Worm (Caenorhabditis elegans) whole organism, L4 larva: Measurements from ENCODE around the gene C47A4.1.
A peak's percentile ranks its signal among the peaks of the same experiment; 100 is the strongest.

Source experiments
- F10B5.3 ChIP-seq: sonication (generic microtip); optimal IDR thresholded peaks from 2 replicates; lab custom pipeline; 2016; ENCODE audit warnings: mild to moderate bottlenecking, missing genetic modification characterization, missing compliant biosample characterization
- F26F4.8 ChIP-seq: fragments of 200-800 bp; sonication (Bioruptor generic); conservative IDR thresholded peaks from 2 replicates; pipeline ENCODE4 v1.3.6; 2022; ENCODE audit warnings: missing genetic modification characterization, missing compliant biosample characterization
- F37D6.2 ChIP-seq: sonication (generic microtip); optimal IDR thresholded peaks from 2 replicates; lab custom pipeline; 2016; ENCODE audit warnings: mild to moderate bottlenecking, missing genetic modification characterization, missing compliant biosample characterization
- F44E2.7 ChIP-seq: fragments of 200-800 bp; sonication (Bioruptor generic); IDR thresholded peaks from 2 replicates; pipeline ENCODE4 v2.1.2; 2022; ENCODE audit warnings: missing genetic modification characterization, missing compliant biosample characterization
- F49E8.2 ChIP-seq: sonication (generic microtip); optimal IDR thresholded peaks from 2 replicates; lab custom pipeline; 2016; ENCODE audit warnings: missing compliant biosample characterization, mild to moderate bottlenecking, missing genetic modification characterization, borderline replicate concordance
- T20F7.1 ChIP-seq: fragments of 200-800 bp; sonication (Bioruptor generic); optimal IDR thresholded peaks from 2 replicates; lab custom pipeline; 2018; ENCODE audit warnings: mild to moderate bottlenecking, missing genetic modification characterization, missing compliant biosample characterization
- T26A8.4 ChIP-seq: fragments of 200-800 bp; sonication (Bioruptor generic); IDR thresholded peaks from 2 replicates; pipeline ENCODE4 v1.3.6; 2022; ENCODE audit warnings: missing genetic modification characterization, missing compliant biosample characterization
- Y5F2A.4 ChIP-seq: fragments of 200-800 bp; sonication (Bioruptor generic); optimal IDR thresholded peaks from 2 replicates; lab custom pipeline; 2018; ENCODE audit warnings: mild to moderate bottlenecking, missing genetic modification characterization, missing compliant biosample characterization
- Y75B8A.6 ChIP-seq: fragments of 200-800 bp; sonication (Bioruptor generic); IDR thresholded peaks from 2 replicates; pipeline ENCODE4 v1.3.6; 2022; ENCODE audit warnings: missing genetic modification reagents, missing genetic modification characterization, missing compliant biosample characterization
- aha-1 ChIP-seq: fragments of 150-350 bp; peaks from one replicate; lab custom pipeline; 2014; ENCODE audit warnings: missing biosample characterization, missing genetic modification characterization
- ceh-32 ChIP-seq: sonication (generic microtip); optimal IDR thresholded peaks from 2 replicates; lab custom pipeline; 2016; ENCODE audit warnings: mild to moderate bottlenecking, missing genetic modification characterization, missing compliant biosample characterization; ENCODE audit not compliant: poor library complexity
- ceh-44 ChIP-seq: fragments of 200-800 bp; sonication (Bioruptor generic); IDR thresholded peaks from 2 replicates; pipeline ENCODE4 v1.3.6; 2022; ENCODE audit warnings: missing genetic modification reagents, missing genetic modification characterization, missing compliant biosample characterization
- ces-1 ChIP-seq: fragments of 150-350 bp; sonication (generic microtip); optimal IDR thresholded peaks from 4 replicates; lab custom pipeline; 2014; ENCODE audit warnings: missing biosample characterization, missing genetic modification reagents, missing genetic modification characterization
- daf-8 ChIP-seq: fragments of 200-800 bp; sonication (Bioruptor generic); IDR thresholded peaks from 2 replicates; pipeline ENCODE4 v1.3.6; 2022; ENCODE audit warnings: missing genetic modification characterization, missing compliant biosample characterization
- dmd-8 ChIP-seq: fragments of 200-800 bp; sonication (Bioruptor generic); IDR thresholded peaks from 2 replicates; pipeline ENCODE4 v1.3.6; 2022; ENCODE audit warnings: missing genetic modification characterization, missing compliant biosample characterization
- duxl-1 ChIP-seq: sonication (generic microtip); optimal IDR thresholded peaks from 2 replicates; lab custom pipeline; 2016; ENCODE audit warnings: mild to moderate bottlenecking, missing genetic modification characterization, moderate library complexity, missing compliant biosample characterization; ENCODE audit not compliant: poor library complexity
- gei-8 ChIP-seq: fragments of 200-800 bp; sonication (Bioruptor generic); optimal IDR thresholded peaks from 2 replicates; lab custom pipeline; 2018; ENCODE audit warnings: mild to moderate bottlenecking, missing genetic modification characterization, missing compliant biosample characterization
- hif-1 ChIP-seq, 2 experiments: sonication (generic microtip); optimal IDR thresholded peaks; 2 replicates each; lab custom pipeline; 2016 to 2017; ENCODE audit warnings: missing compliant biosample characterization in 2 of 2, missing genetic modification characterization in 2 of 2, missing genetic modification reagents in 2 of 2, missing genotype in 2 of 2, mild to moderate bottlenecking in 1 of 2
- hlh-30 ChIP-seq: sonication (generic microtip); optimal IDR thresholded peaks from 2 replicates; lab custom pipeline; 2017; ENCODE audit warnings: antibody characterized with exemption, mild to moderate bottlenecking, missing genetic modification characterization, missing compliant biosample characterization; ENCODE audit not compliant: insufficient read depth
- hmg-1.1 ChIP-seq: fragments of 200-800 bp; sonication (Bioruptor generic); IDR thresholded peaks from 2 replicates; pipeline ENCODE4 v1.3.6; 2022; ENCODE audit warnings: missing genetic modification reagents, missing genetic modification characterization, missing compliant biosample characterization
- lim-7 ChIP-seq: fragments of 200-800 bp; sonication (Bioruptor generic); IDR thresholded peaks from 2 replicates; pipeline ENCODE4 v1.3.6; 2022; ENCODE audit warnings: missing genetic modification characterization, missing compliant biosample characterization
- lin-29 ChIP-seq: fragments of 200-800 bp; sonication (Bioruptor generic); IDR thresholded peaks from 2 replicates; pipeline ENCODE4 v1.3.6; 2022; ENCODE audit warnings: missing genetic modification reagents, missing genetic modification characterization, missing compliant biosample characterization
- lin-39 ChIP-seq: fragments of 150-350 bp; optimal IDR thresholded peaks from 2 replicates; lab custom pipeline; 2014; ENCODE audit warnings: missing biosample characterization, missing genetic modification reagents, missing genetic modification characterization
- lir-3 ChIP-seq: sonication (generic microtip); optimal IDR thresholded peaks from 2 replicates; lab custom pipeline; 2016; ENCODE audit warnings: mild to moderate bottlenecking, missing genetic modification characterization, missing compliant biosample characterization
- lsy-2 ChIP-seq, 2 experiments: fragments of 150-350 bp in 1 of 2; sonication (generic microtip) in 1 of 2; optimal IDR thresholded peaks; 2 replicates each; lab custom pipeline; 2014 to 2017; ENCODE audit warnings: missing biosample characterization in 2 of 2, missing genetic modification characterization in 2 of 2
- mdl-1 ChIP-seq, 2 experiments: fragments of 150-350 bp in 1 of 2; sonication (generic microtip) in 1 of 2; optimal IDR thresholded peaks; 2 replicates each; lab custom pipeline; 2014 to 2017; ENCODE audit warnings: missing biosample characterization in 2 of 2, missing genetic modification characterization in 2 of 2
- mxl-2 ChIP-seq: fragments of 200-800 bp; sonication (Bioruptor generic); conservative IDR thresholded peaks from 2 replicates; pipeline ENCODE4 v1.3.6; 2022; ENCODE audit warnings: missing genetic modification reagents, missing genetic modification characterization, missing compliant biosample characterization
- nhr-111 ChIP-seq: fragments of 200-800 bp; sonication (Bioruptor generic); optimal IDR thresholded peaks from 2 replicates; lab custom pipeline; 2018; ENCODE audit warnings: mild to moderate bottlenecking, missing genetic modification characterization, missing compliant biosample characterization
- nhr-25 ChIP-seq: sonication (generic microtip); optimal IDR thresholded peaks from 2 replicates; lab custom pipeline; 2017; ENCODE audit warnings: missing genetic modification characterization, mild to moderate bottlenecking, missing compliant biosample characterization, antibody characterized with exemption, moderate library complexity, borderline replicate concordance; ENCODE audit not compliant: insufficient read depth
- nhr-28 ChIP-seq: fragments of 150-350 bp; optimal IDR thresholded peaks from 2 replicates; lab custom pipeline; 2014; ENCODE audit warnings: missing biosample characterization, missing genetic modification characterization
- nhr-48 ChIP-seq: sonication (generic microtip); optimal IDR thresholded peaks from 2 replicates; lab custom pipeline; 2016; ENCODE audit warnings: mild to moderate bottlenecking, missing genetic modification characterization, missing compliant biosample characterization
- nhr-6 ChIP-seq: fragments of 150-350 bp; optimal IDR thresholded peaks from 2 replicates; lab custom pipeline; 2014; ENCODE audit warnings: missing biosample characterization, missing genetic modification characterization
- nhr-76 ChIP-seq: fragments of 150-350 bp; optimal IDR thresholded peaks from 2 replicates; lab custom pipeline; 2014; ENCODE audit warnings: missing biosample characterization, missing genetic modification characterization
- nhr-77 ChIP-seq: fragments of 150-350 bp; optimal IDR thresholded peaks from 2 replicates; lab custom pipeline; 2014; ENCODE audit warnings: missing biosample characterization, missing genetic modification characterization
- pha-4 ChIP-seq, 2 experiments: fragments of 150-350 bp in 1 of 2; fragments of 200-800 bp in 1 of 2; sonication (Bioruptor generic) in 1 of 2; IDR thresholded peaks in 1 of 2; optimal IDR thresholded peaks in 1 of 2; 2 replicates each; pipeline versions ENCODE4 v1.3.6 to Lab custom; 2014 to 2022; ENCODE audit warnings: missing genetic modification characterization in 2 of 2, missing genetic modification reagents in 2 of 2, missing biosample characterization in 1 of 2, missing compliant biosample characterization in 1 of 2
- php-3 ChIP-seq: fragments of 200-800 bp; sonication (Bioruptor generic); IDR thresholded peaks from 2 replicates; pipeline ENCODE4 v1.3.6; 2022; ENCODE audit warnings: missing genetic modification reagents, missing genetic modification characterization, missing compliant biosample characterization
- rbr-2 ChIP-seq: sonication (generic microtip); optimal IDR thresholded peaks from 2 replicates; lab custom pipeline; 2016; ENCODE audit warnings: missing genotype, missing genetic modification characterization, missing compliant biosample characterization
- sdz-12 ChIP-seq: fragments of 200-800 bp; sonication (Bioruptor generic); optimal IDR thresholded peaks from 2 replicates; lab custom pipeline; 2018; ENCODE audit warnings: mild to moderate bottlenecking, missing genetic modification characterization, missing compliant biosample characterization
- set-16 ChIP-seq: fragments of 200-800 bp; sonication (Bioruptor generic); IDR thresholded peaks from 2 replicates; pipeline ENCODE4 v1.3.6; 2022; ENCODE audit warnings: missing genetic modification reagents, missing genetic modification characterization, missing compliant biosample characterization
- skn-1 ChIP-seq: fragments of 150-350 bp; optimal IDR thresholded peaks from 2 replicates; lab custom pipeline; 2014; ENCODE audit warnings: missing biosample characterization, missing genetic modification characterization
- spr-1 ChIP-seq: sonication (generic microtip); optimal IDR thresholded peaks from 2 replicates; lab custom pipeline; 2016; ENCODE audit warnings: mild to moderate bottlenecking, missing genetic modification characterization, missing compliant biosample characterization
- tag-97 ChIP-seq: fragments of 200-800 bp; sonication (Bioruptor generic); IDR thresholded peaks from 2 replicates; pipeline ENCODE4 v1.3.6; 2022; ENCODE audit warnings: missing genetic modification characterization, missing compliant biosample characterization
- unc-130 ChIP-seq: sonication (generic microtip); optimal IDR thresholded peaks from 2 replicates; lab custom pipeline; 2016; ENCODE audit warnings: missing genetic modification reagents, missing genetic modification characterization, missing compliant biosample characterization
- unc-62 ChIP-seq, 3 experiments: fragments of 150-350 bp in 1 of 3; sonication (generic microtip); optimal IDR thresholded peaks in 2 of 3; peaks in 1 of 3; 1 replicate in 1 of 3; 2 replicates in 2 of 3; lab custom pipeline; 2014 to 2017; ENCODE audit warnings: missing biosample characterization in 3 of 3, missing genetic modification characterization in 3 of 3, missing genetic modification reagents in 3 of 3, missing genotype in 1 of 3
- vab-7 ChIP-seq: fragments of 200-800 bp; sonication (Bioruptor generic); IDR thresholded peaks from 2 replicates; pipeline ENCODE4 v1.3.6; 2022; ENCODE audit warnings: missing genetic modification reagents, missing genetic modification characterization, missing compliant biosample characterization
- zfp-3 ChIP-seq: fragments of 200-800 bp; sonication (Bioruptor generic); conservative IDR thresholded peaks from 2 replicates; pipeline ENCODE4 v1.3.6; 2022; ENCODE audit warnings: missing genetic modification reagents, missing genetic modification characterization, missing compliant biosample characterization
- zip-11 ChIP-seq: fragments of 200-800 bp; sonication (Bioruptor generic); IDR thresholded peaks from 2 replicates; pipeline ENCODE4 v1.3.6; 2022; ENCODE audit warnings: missing genetic modification characterization, missing compliant biosample characterization
- zip-2 ChIP-seq: fragments of 150-350 bp; optimal IDR thresholded peaks from 2 replicates; lab custom pipeline; 2014; ENCODE audit warnings: missing biosample characterization, missing genetic modification characterization

C47A4.1 gene

DNA sequence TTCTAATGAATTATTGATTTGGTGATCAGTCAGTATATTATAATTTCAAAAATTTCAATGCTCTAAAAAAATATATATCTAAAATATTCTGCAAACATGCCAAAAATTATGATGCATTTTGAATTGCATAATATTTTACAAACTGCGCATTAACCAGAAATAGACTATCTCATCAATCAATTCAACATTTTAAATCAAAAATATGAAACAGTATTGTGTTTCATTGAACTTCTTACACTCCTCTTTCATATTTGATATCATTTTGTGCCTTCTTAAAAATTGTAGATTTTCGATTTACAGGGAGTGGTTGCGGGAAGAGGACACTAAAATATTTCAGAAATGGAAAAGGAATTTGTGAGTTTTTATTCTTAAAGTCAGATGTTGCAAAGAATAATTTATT lies 10.5 kb upstream of the C47A4.1 start, which contains the start of gene ent-4:
ent-4 (plus strand) TSS at position 301 of the 400 bp plus-strand sequence.
- TF ChIP-seq unc-62 (GFP tag; optimal IDR thresholded peaks at IDR 0.05 in 1 of 2; lab: Kevin White, UChicago) (peak in 1 of 2 experiments; percentile 17), unc-62 (tag; optimal IDR thresholded peaks at IDR 0.05; lab: Kevin White, UChicago) (no peak), Y75B8A.6 (no peak)

- TF ChIP-seq hlh-30 (peak; percentile 41), gei-8 (GFP tag; lab: Kevin White, UChicago) (no peak), F37D6.2 (no peak), aha-1 (tag; lab: Kevin White, UChicago) (no peak), unc-130 (GFP tag; lab: Kevin White, UChicago) (no peak), set-16 (GFP tag; lab: Robert Waterston, UW) (no peak), Y5F2A.4 (GFP tag; lab: Kevin White, UChicago) (no peak), mxl-2 (no peak), lsy-2 (tag; optimal IDR thresholded peaks at IDR 0.05; lab: Kevin White, UChicago) (no peak), nhr-77 (peak; percentile 63), nhr-111 (GFP tag; lab: Kevin White, UChicago) (no peak), tag-97 (GFP tag; lab: Robert Waterston, UW) (no peak), sdz-12 (GFP tag; lab: Kevin White, UChicago) (no peak), pha-4 (GFP tag; IDR thresholded peaks at IDR 0.05; lab: Robert Waterston, UW) (no peak), pha-4 (tag; optimal IDR thresholded peaks at IDR 0.05; lab: Kevin White, UChicago) (no peak), zfp-3 (GFP tag; lab: Robert Waterston, UW) (no peak), F49E8.2 (tag; lab: Kevin White, UChicago) (no peak), nhr-76 (tag; lab: Kevin White, UChicago) (no peak), F44E2.7 (no peak), F10B5.3 (tag; lab: Kevin White, UChicago) (no peak), ceh-32 (tag; lab: Kevin White, UChicago) (no peak), nhr-6 (tag; lab: Kevin White, UChicago) (no peak), ces-1 (GFP tag; lab: Kevin White, UChicago) (no peak), nhr-25 (tag; lab: Kevin White, UChicago) (no peak), skn-1 (tag; lab: Kevin White, UChicago) (no peak), rbr-2 (tag; lab: Kevin White, UChicago) (no peak), zip-11 (GFP tag; lab: Robert Waterston, UW) (no peak), vab-7 (GFP tag; lab: Robert Waterston, UW) (no peak), nhr-48 (tag; lab: Kevin White, UChicago) (peak; percentile 89), T26A8.4 (GFP tag; lab: Robert Waterston, UW) (no peak), nhr-28 (tag; lab: Kevin White, UChicago) (peak; percentile 82), lin-39 (tag; lab: Kevin White, UChicago) (no peak), lin-29 (GFP tag; lab: Robert Waterston, UW) (no peak), hmg-1.1 (GFP tag; lab: Robert Waterston, UW) (no peak), mdl-1 (tag; optimal IDR thresholded peaks at IDR 0.05; lab: Kevin White, UChicago) (peak in 1 of 2 experiments; percentile 15), hif-1 (tag; optimal IDR thresholded peaks at IDR 0.05; lab: Kevin White, UChicago) (no peak), daf-8 (no peak), ceh-44 (GFP tag; lab: Robert Waterston, UW) (no peak), T20F7.1 (GFP tag; lab: Kevin White, UChicago) (peak; percentile 39), dmd-8 (GFP tag; lab: Robert Waterston, UW) (no peak), lim-7 (GFP tag; lab: Robert Waterston, UW) (no peak), lir-3 (tag; lab: Kevin White, UChicago) (no peak), F26F4.8 (no peak), zip-2 (tag; lab: Kevin White, UChicago) (no peak), php-3 (GFP tag; lab: Robert Waterston, UW) (peak; percentile 99), spr-1 (tag; lab: Kevin White, UChicago) (no peak), duxl-1 (tag; lab: Kevin White, UChicago) (no peak)
Observed at ce11 chrIV:13725201-13725600, 9.0 kb upstream of the C47A4.1 start.
